Fruit fly (Drosophila melanogaster) whole organism, adult: ENCODE data around the gene CG6847.

Experiments
- CG33017 ChIP-seq: fragments of 200-800 bp; sonication (Bioruptor generic); optimal IDR thresholded peaks from 2 replicates; lab custom pipeline; 2018; ENCODE audit warnings: missing biosample characterization, mild to moderate bottlenecking, missing genetic modification characterization, moderate library complexity
- CG7045 ChIP-seq: fragments of 200-800 bp; sonication (Bioruptor generic); optimal IDR thresholded peaks from 2 replicates; lab custom pipeline; 2017; ENCODE audit warnings: missing biosample characterization, mild to moderate bottlenecking, missing genetic modification characterization
- bab1 ChIP-seq: fragments of 200-800 bp; sonication (Bioruptor generic); optimal IDR thresholded peaks from 3 replicates; lab custom pipeline; 2019; ENCODE audit warnings: missing biosample characterization, mild to moderate bottlenecking, missing genetic modification characterization, moderate library complexity
- tj ChIP-seq: fragments of 200-800 bp; sonication (Bioruptor generic); optimal IDR thresholded peaks from 3 replicates; lab custom pipeline; 2017; ENCODE audit warnings: missing biosample characterization, mild to moderate bottlenecking, missing genetic modification characterization, moderate library complexity

DNA sequence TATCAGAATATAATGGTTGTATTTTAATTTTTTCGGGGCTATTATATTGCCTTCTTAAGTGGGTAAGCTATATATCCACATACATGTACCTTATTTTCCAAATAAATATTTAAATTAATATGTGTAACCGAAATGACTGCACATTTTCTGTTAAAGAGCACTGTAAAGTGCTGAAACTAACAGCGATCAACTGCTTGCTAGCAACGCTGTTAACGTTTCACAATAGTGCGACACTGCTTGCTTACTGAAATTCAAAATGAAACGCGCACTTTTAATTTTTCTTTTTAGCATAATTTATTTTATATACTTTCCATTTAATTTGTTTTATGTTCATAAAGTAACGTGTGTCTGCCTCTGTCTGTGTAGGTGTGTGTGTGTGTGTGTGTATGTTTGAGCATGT is 12.8 kb downstream of the CG6847 start:
- no peak for TF ChIP-seq CG7045
- no peak for TF ChIP-seq bab1 (GFP tag; lab: Kevin White, UChicago)
- TF ChIP-seq tj (GFP tag; lab: Kevin White, UChicago), result no peak
- no peak for TF ChIP-seq CG33017 (tag; lab: Kevin White, UChicago)
